Fruit fly (Drosophila melanogaster) whole organism, wandering third instar larva: ENCODE measurements around the gene atk.

ENCODE experiments used
- CG32264 ChIP-seq: fragments of 200-800 bp; sonication (Bioruptor generic); optimal IDR thresholded peaks from 2 replicates; lab custom pipeline; 2016; ENCODE audit warnings: missing biosample characterization, missing genetic modification characterization
- CG9705 ChIP-seq: fragments of 200-800 bp; sonication (Bioruptor generic); optimal IDR thresholded peaks from 2 replicates; lab custom pipeline; 2018; ENCODE audit warnings: missing biosample characterization, mild to moderate bottlenecking, missing genetic modification characterization
- CrebA ChIP-seq: fragments of 200-800 bp; sonication (Bioruptor generic); optimal IDR thresholded peaks from 2 replicates; lab custom pipeline; 2016; ENCODE audit warnings: missing biosample characterization, mild to moderate bottlenecking, missing genetic modification characterization, borderline replicate concordance
- Dfd ChIP-seq: fragments of >200 bp; optimal IDR thresholded peaks from 2 replicates; lab custom pipeline; 2017; ENCODE audit warnings: missing biosample characterization, missing genetic modification characterization
- Jra ChIP-seq: sonication (Bioruptor generic); optimal IDR thresholded peaks from 2 replicates; lab custom pipeline; 2016; ENCODE audit warnings: missing biosample characterization, missing genetic modification characterization
- Mio ChIP-seq: sonication (Bioruptor generic); optimal IDR thresholded peaks from 2 replicates; lab custom pipeline; 2016; ENCODE audit warnings: missing biosample characterization, missing genetic modification characterization
- Myc ChIP-seq: fragments of >200 bp; optimal IDR thresholded peaks from 2 replicates; lab custom pipeline; 2017
- N ChIP-seq: fragments of >200 bp; optimal IDR thresholded peaks from 2 replicates; lab custom pipeline; 2018; ENCODE audit warnings: missing biosample characterization, missing external identifiers, missing genetic modification characterization
- Sp1 ChIP-seq: fragments of 200-800 bp; sonication (Bioruptor generic); optimal IDR thresholded peaks from 3 replicates; lab custom pipeline; 2019; ENCODE audit warnings: missing biosample characterization, mild to moderate bottlenecking, missing genetic modification characterization, moderate library complexity
- Vsx2 ChIP-seq: fragments of 200-300, 225-300 bp; sonication (Bioruptor generic); optimal IDR thresholded peaks from 2 replicates; lab custom pipeline; 2018; ENCODE audit warnings: missing biosample characterization, missing genetic modification characterization; ENCODE audit not compliant: partially characterized antibody
- br ChIP-seq: fragments of 200-800 bp; sonication (Bioruptor generic); optimal IDR thresholded peaks from 2 replicates; lab custom pipeline; 2016; ENCODE audit warnings: missing biosample characterization, missing genetic modification characterization
- dmrt93B ChIP-seq: fragments of 200-800 bp; sonication (Bioruptor generic); optimal IDR thresholded peaks from 2 replicates; lab custom pipeline; 2018; ENCODE audit warnings: missing biosample characterization, mild to moderate bottlenecking, missing genetic modification characterization
- ey ChIP-seq: fragments of 200-800 bp; sonication (Bioruptor generic); optimal IDR thresholded peaks from 2 replicates; lab custom pipeline; 2016; ENCODE audit warnings: missing biosample characterization, missing genetic modification characterization
- fru ChIP-seq: fragments of 200-800 bp; sonication (Bioruptor generic); optimal IDR thresholded peaks from 3 replicates; lab custom pipeline; 2016; ENCODE audit warnings: missing biosample characterization, mild to moderate bottlenecking, missing genetic modification characterization
- lola ChIP-seq: fragments of >200 bp; optimal IDR thresholded peaks from 2 replicates; lab custom pipeline; 2017; ENCODE audit warnings: missing biosample characterization, missing genetic modification characterization
- pan ChIP-seq: fragments of >200 bp; optimal IDR thresholded peaks from 2 replicates; lab custom pipeline; 2017
- psq ChIP-seq: fragments of 200-800 bp; sonication (Bioruptor generic); optimal IDR thresholded peaks from 3 replicates; lab custom pipeline; 2017; ENCODE audit warnings: missing biosample characterization, mild to moderate bottlenecking, missing genetic modification characterization, moderate library complexity
- sage ChIP-seq: fragments of 200-800 bp; sonication (Bioruptor generic); optimal IDR thresholded peaks from 2 replicates; lab custom pipeline; 2016; ENCODE audit warnings: missing biosample characterization, mild to moderate bottlenecking, missing genetic modification characterization
- sv ChIP-seq: fragments of 200-800 bp; sonication (Bioruptor generic); optimal IDR thresholded peaks from 3 replicates; lab custom pipeline; 2016; ENCODE audit warnings: missing biosample characterization, missing genetic modification characterization
- woc ChIP-seq: sonication (Bioruptor generic); optimal IDR thresholded peaks from 2 replicates; lab custom pipeline; 2016; ENCODE audit warnings: missing biosample characterization, mild to moderate bottlenecking, missing genetic modification characterization

The atk gene

dm6 chr3L:20410345-20410744 lies 54.3 kb downstream of the atk start, which contains the start of gene CG13248:
Gene CG13248 (minus strand): TSS chr3L:20410566.
- TF ChIP-seq dmrt93B (no peak), CG9705 (GFP tag; lab: Kevin White, UChicago) (no peak), CrebA (GFP tag; lab: Kevin White, UChicago) (no peak), Jra (GFP tag; lab: Kevin White, UChicago) (no peak), Dfd (no peak), Sp1 (no peak), pan (lab: Kevin White, UChicago) (no peak), Vsx2 (GFP tag; lab: Kevin White, UChicago) (no peak), br (GFP tag; lab: Kevin White, UChicago) (no peak), ey (GFP tag; lab: Kevin White, UChicago) (no peak), sv (GFP tag; lab: Kevin White, UChicago) (no peak), psq (GFP tag; lab: Kevin White, UChicago) (no peak), lola (GFP tag; lab: Kevin White, UChicago) (no peak), sage (no peak)

DNA sequence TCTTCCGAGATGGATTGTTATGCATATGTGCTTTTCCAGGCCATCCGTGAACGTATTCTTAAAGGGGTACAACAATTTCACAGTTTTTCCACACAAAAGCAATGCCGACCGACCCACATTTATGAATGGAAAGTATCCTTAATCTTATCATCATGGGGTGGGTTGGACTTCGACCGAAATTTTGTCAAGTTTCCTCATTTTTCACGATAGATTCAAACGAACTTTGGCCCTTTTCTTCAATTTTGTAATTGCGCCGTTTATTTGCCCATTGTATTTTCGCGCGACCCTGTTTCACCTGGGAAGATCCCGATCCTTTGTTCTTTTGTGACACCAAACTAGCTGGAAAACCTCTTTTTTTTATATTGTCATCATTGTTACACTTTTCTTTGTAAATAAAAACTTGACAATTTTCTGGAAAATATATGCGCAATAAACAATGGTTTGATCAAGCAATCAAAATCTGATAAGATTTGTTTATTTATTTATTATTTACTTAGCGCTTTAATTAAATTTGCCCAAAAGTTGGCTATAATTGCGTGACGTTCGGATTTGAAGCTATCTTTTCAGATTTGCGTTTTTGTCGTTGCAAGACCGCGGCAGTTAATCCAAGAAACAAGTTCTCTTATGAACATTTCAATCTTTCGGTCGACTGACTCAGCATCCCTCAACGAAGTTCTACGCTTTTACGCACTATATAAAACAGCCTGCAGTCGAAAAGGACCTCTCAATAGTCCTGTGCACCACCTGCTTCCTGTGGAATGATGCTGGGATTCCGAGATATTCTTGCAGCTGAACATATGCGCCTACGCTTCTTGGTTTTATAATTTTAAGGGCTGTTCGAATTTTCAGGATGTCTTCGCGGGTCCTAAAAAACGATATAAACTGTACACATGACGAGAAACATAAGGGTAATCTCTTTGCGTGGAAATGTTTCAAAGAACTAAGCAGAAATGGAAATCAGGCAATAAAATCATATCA lies 58.4 kb downstream of the atk start:
- peak; percentile 14 for TF ChIP-seq Sp1
- TF ChIP-seq CrebA (GFP tag; lab: Kevin White, UChicago): no peak
- peak; percentile 64 for TF ChIP-seq N
- TF ChIP-seq Myc (lab: Kevin White, UChicago): peak; percentile 66
- no peak for TF ChIP-seq woc (GFP tag; lab: Kevin White, UChicago)
- TF ChIP-seq fru (GFP tag; lab: Kevin White, UChicago): no peak

- TF ChIP-seq Myc (lab: Kevin White, UChicago) (no peak), CG32264 (GFP tag; lab: Kevin White, UChicago) (no peak), Mio (GFP tag; lab: Kevin White, UChicago) (no peak)
Observed at dm6 chr3L:20405337-20405887, 59.2 kb downstream of the atk start.
